Fruit fly (Drosophila melanogaster): ENCODE data around the gene CG15822.

dm6 chr3L:2174232-2174631, 10.6 kb upstream of the CG15822 start, which contains the start of gene CG15820:
- TF ChIP-seq usp (GFP tag; optimal IDR thresholded peaks at IDR 0.05) (no peak), pan (optimal IDR thresholded peaks at IDR 0.05) (no peak), CG8478 (optimal IDR thresholded peaks at IDR 0.05) (no peak), Dll (optimal IDR thresholded peaks at IDR 0.05) (no peak)

Measured in whole organism.